Worm (Caenorhabditis elegans) whole organism, early embryonic: Measurements from ENCODE around the gene fbxc-58.

Experiments
- B0310.2 ChIP-seq: sonication (generic microtip); optimal IDR thresholded peaks from 2 replicates; lab custom pipeline; 2016; ENCODE audit warnings: mild to moderate bottlenecking, missing genetic modification characterization, missing compliant biosample characterization
- ama-1 ChIP-seq: fragments of 150-350 bp; optimal IDR thresholded peaks from 2 replicates; lab custom pipeline; 2014
- ceh-13 ChIP-seq: fragments of 200-800 bp; sonication (Bioruptor generic); optimal IDR thresholded peaks from 2 replicates; lab custom pipeline; 2018; ENCODE audit warnings: mild to moderate bottlenecking, missing genetic modification characterization, missing compliant biosample characterization
- ets-7 ChIP-seq: sonication (generic microtip); optimal IDR thresholded peaks from 2 replicates; lab custom pipeline; 2016; ENCODE audit warnings: missing genotype, missing genetic modification characterization, missing compliant biosample characterization
- flt-1 ChIP-seq: fragments of 200-800 bp; sonication (Bioruptor generic); IDR thresholded peaks from 2 replicates; pipeline ENCODE4 v1.3.6; 2022; ENCODE audit warnings: missing genetic modification characterization, missing compliant biosample characterization
- hmg-4 ChIP-seq: fragments of 200-800 bp; sonication (Bioruptor generic); optimal IDR thresholded peaks from 2 replicates; lab custom pipeline; 2018; ENCODE audit warnings: mild to moderate bottlenecking, missing genetic modification characterization, missing compliant biosample characterization
- hnd-1 ChIP-seq: sonication (generic microtip); optimal IDR thresholded peaks from 2 replicates; lab custom pipeline; 2016; ENCODE audit warnings: missing genetic modification characterization, missing compliant biosample characterization
- pes-1 ChIP-seq: fragments of 200-800 bp; sonication (Bioruptor generic); IDR thresholded peaks from 2 replicates; pipeline ENCODE4 v1.3.6; 2022; ENCODE audit warnings: missing genetic modification reagents, missing genetic modification characterization, missing compliant biosample characterization
- scrt-1 ChIP-seq: fragments of 200-800 bp; sonication (Bioruptor generic); IDR thresholded peaks from 2 replicates; pipeline ENCODE4 v1.3.6; 2022; ENCODE audit warnings: missing genetic modification characterization, missing compliant biosample characterization
- tra-4 ChIP-seq: sonication (generic microtip); optimal IDR thresholded peaks from 2 replicates; lab custom pipeline; 2017; ENCODE audit warnings: missing genetic modification characterization, missing compliant biosample characterization

ce11 chrIV:9376550-9376949 lies 5.2 kb downstream of the fbxc-58 start:
- no peak for TF ChIP-seq hnd-1 (tag; lab: Kevin White, UChicago)
- TF ChIP-seq ama-1, result no peak
- TF ChIP-seq B0310.2 (tag; lab: Kevin White, UChicago), result no peak
- TF ChIP-seq tra-4, result no peak
- TF ChIP-seq scrt-1 (GFP tag; lab: Robert Waterston, UW), result no peak
- TF ChIP-seq ets-7 (tag; lab: Kevin White, UChicago), result no peak
- TF ChIP-seq flt-1, result no peak
- no peak for TF ChIP-seq hmg-4 (GFP tag; lab: Kevin White, UChicago)
- no peak for TF ChIP-seq ceh-13 (GFP tag; lab: Kevin White, UChicago)
- no peak for TF ChIP-seq pes-1 (GFP tag; lab: Robert Waterston, UW)
